Worm (Caenorhabditis elegans): ENCODE measurements around the gene Y38H6C.16.

Y38H6C.16 gene

ce11 chrV:20558270-20558669 is 19.1 kb upstream of the Y38H6C.16 start, which contains the start of gene abf-4:
abf-4 (minus strand) TSS chrV:20558370.
- TF ChIP-seq cebp-2 (GFP tag; IDR thresholded peaks at IDR 0.05) (no peak), aptf-3 (GFP tag; IDR thresholded peaks at IDR 0.05) (no peak), die-1 (tag; optimal IDR thresholded peaks at IDR 0.05) (no peak), F57C9.4 (tag; optimal IDR thresholded peaks at IDR 0.05) (no peak), Y95B8A.8 (GFP tag; IDR thresholded peaks at IDR 0.05) (no peak), madf-10 (tag; optimal IDR thresholded peaks at IDR 0.05) (no peak)

- TF ChIP-seq nhr-80 (tag; optimal IDR thresholded peaks at IDR 0.05), result peak; percentile 2
- no peak for TF ChIP-seq mxl-1 (tag; optimal IDR thresholded peaks at IDR 0.05)
Observed at ce11 chrV:20556260-20556659, 17.1 kb upstream of the Y38H6C.16 start, which contains the start of gene Y38H6C.23. Y38H6C.23 (minus strand) TSS chrV:20556360.

ce11 chrV:20555120-20555519 is 16.0 kb upstream of the Y38H6C.16 start, which contains the start of gene Y38H6C.21:
Y38H6C.21 (minus strand) TSS chrV:20555267.
- TF ChIP-seq C06A6.2 (GFP tag; conservative IDR thresholded peaks at IDR 0.05) (no peak), nhr-80 (tag; optimal IDR thresholded peaks at IDR 0.05) (peak; percentile 24)

- TF ChIP-seq bed-1 (GFP tag; IDR thresholded peaks at IDR 0.05), result no peak
- no peak for TF ChIP-seq ztf-28 (GFP tag; IDR thresholded peaks at IDR 0.05)
- no peak for TF ChIP-seq nfyb-1 (GFP tag; IDR thresholded peaks at IDR 0.05)
- TF ChIP-seq him-1 (tag; optimal IDR thresholded peaks at IDR 0.05), result no peak
- TF ChIP-seq ceh-58 (GFP tag; IDR thresholded peaks at IDR 0.05), result no peak
- no peak for TF ChIP-seq F37B4.10 (GFP tag; IDR thresholded peaks at IDR 0.05)
- no peak for TF ChIP-seq zim-3 (tag; optimal IDR thresholded peaks at IDR 0.05)
- no peak for TF ChIP-seq egl-18 (GFP tag; IDR thresholded peaks at IDR 0.05)
- TF ChIP-seq K12H6.12 (tag; optimal IDR thresholded peaks at IDR 0.05), result no peak
Observed at ce11 chrV:20552971-20553370, 13.8 kb upstream of the Y38H6C.16 start, which contains the start of gene vmo-1. vmo-1 (minus strand) TSS chrV:20553071.

ce11 chrV:20551096-20551495 is 11.9 kb upstream of the Y38H6C.16 start, which contains the start of gene Y38H6C.20:
Y38H6C.20 (minus strand) TSS chrV:20551196.
- no peak for TF ChIP-seq ztf-26 (tag; optimal IDR thresholded peaks at IDR 0.05)
- no peak for TF ChIP-seq snpc-3.4 (tag; optimal IDR thresholded peaks at IDR 0.05)
- no peak for TF ChIP-seq ztf-28 (GFP tag; IDR thresholded peaks at IDR 0.05)
- no peak for TF ChIP-seq lin-35 (GFP tag; optimal IDR thresholded peaks at IDR 0.05)
- no peak for TF ChIP-seq tbp1 (GFP tag; optimal IDR thresholded peaks at IDR 0.05)
- TF ChIP-seq mel-28 (tag; optimal IDR thresholded peaks at IDR 0.05; ENCODE audit: borderline replicate concordance), result no peak
- TF ChIP-seq F57A8.1 (GFP tag; optimal IDR thresholded peaks at IDR 0.05), result no peak
- TF ChIP-seq ekl-4 (GFP tag; IDR thresholded peaks at IDR 0.05), result no peak
- no peak for TF ChIP-seq efl-1 (GFP tag; optimal IDR thresholded peaks at IDR 0.05)
- TF ChIP-seq hsf-1 (GFP tag; IDR thresholded peaks at IDR 0.05), result no peak
- TF ChIP-seq C06A6.2 (GFP tag; conservative IDR thresholded peaks at IDR 0.05), result no peak

ce11 chrV:20547048-20547447 is 7.9 kb upstream of the Y38H6C.16 start, which contains the start of gene Y38H6C.18:
Y38H6C.18 (minus strand) TSS chrV:20547148.
- TF ChIP-seq tbp1 (GFP tag; optimal IDR thresholded peaks at IDR 0.05), result no peak
- no peak for TF ChIP-seq tbx-9 (tag; optimal IDR thresholded peaks at IDR 0.05; ENCODE audit: borderline replicate concordance)
- no peak for TF ChIP-seq K11D2.4 (GFP tag; IDR thresholded peaks at IDR 0.05)
- no peak for TF ChIP-seq cebp-2 (GFP tag; IDR thresholded peaks at IDR 0.05)
- no peak for TF ChIP-seq lin-35 (GFP tag; optimal IDR thresholded peaks at IDR 0.05)
- no peak for TF ChIP-seq madf-8 (GFP tag; conservative IDR thresholded peaks at IDR 0.05)
- TF ChIP-seq akir-1 (GFP tag; optimal IDR thresholded peaks at IDR 0.05), result no peak
- TF ChIP-seq F52B5.7 (tag; optimal IDR thresholded peaks at IDR 0.05), result no peak
- no peak for TF ChIP-seq egrh-3 (GFP tag; IDR thresholded peaks at IDR 0.05)
- no peak for TF ChIP-seq efl-1 (GFP tag; optimal IDR thresholded peaks at IDR 0.05)
- no peak for TF ChIP-seq nfya-2 (GFP tag; IDR thresholded peaks at IDR 0.05)
- TF ChIP-seq F10E7.11 (tag; optimal IDR thresholded peaks at IDR 0.05), result no peak
- no peak for TF ChIP-seq xnd-1 (tag; optimal IDR thresholded peaks at IDR 0.05)
- TF ChIP-seq hlh-26 (GFP tag; conservative IDR thresholded peaks at IDR 0.05), result no peak
- TF ChIP-seq F57C9.4 (tag; optimal IDR thresholded peaks at IDR 0.05), result no peak

Data from whole organism, young adult.